Worm (Caenorhabditis elegans): ENCODE measurements around the gene add-1.

DNA sequence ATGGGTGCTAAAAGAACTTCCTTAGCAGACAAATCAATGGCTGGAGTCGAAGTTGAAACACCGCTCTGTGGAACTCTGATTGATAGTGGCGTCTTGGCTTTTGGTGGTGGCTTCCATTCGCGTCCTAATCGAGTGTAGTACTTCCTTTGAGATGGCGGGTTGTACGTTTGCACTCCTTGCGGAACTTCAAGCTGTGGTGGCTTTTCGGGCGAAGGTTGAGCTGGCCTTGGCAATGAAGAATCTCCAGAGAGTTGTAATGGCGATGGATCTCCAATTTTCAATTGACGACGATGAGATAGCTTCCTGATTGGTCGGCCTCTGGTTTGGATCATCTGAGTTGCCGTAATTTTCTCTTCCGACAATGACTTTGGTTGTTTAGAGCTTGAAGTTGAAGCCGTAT is 19.2 kb downstream of the add-1 start:
- TF ChIP-seq ceh-16 (tag; optimal IDR thresholded peaks at IDR 0.05) = no peak
- TF ChIP-seq R02D3.7 (tag; optimal IDR thresholded peaks at IDR 0.05) = no peak
- no peak for TF ChIP-seq nhr-76 (tag; optimal IDR thresholded peaks at IDR 0.05)
- no peak for TF ChIP-seq nhr-77 (tag; optimal IDR thresholded peaks at IDR 0.05)
- no peak for TF ChIP-seq tbx-2 (tag; optimal IDR thresholded peaks at IDR 0.05)
- no peak for TF ChIP-seq nhr-28 (tag; optimal IDR thresholded peaks at IDR 0.05)
- no peak for TF ChIP-seq fos-1 (tag; optimal IDR thresholded peaks at IDR 0.05)
- TF ChIP-seq fkh-10 (GFP tag; optimal IDR thresholded peaks at IDR 0.05) = no peak
- no peak for TF ChIP-seq lin-39 (tag; optimal IDR thresholded peaks at IDR 0.05)
- no peak for TF ChIP-seq aly-2 (tag; optimal IDR thresholded peaks at IDR 0.05)
- TF ChIP-seq eor-1 (tag; optimal IDR thresholded peaks at IDR 0.05) = no peak
- no peak for TF ChIP-seq ceh-28 (tag; optimal IDR thresholded peaks at IDR 0.05)

Measured in whole organism, L3 larva.